Worm (Caenorhabditis elegans) whole organism, L2 larva: ENCODE results near the gene nhr-54.

ENCODE experiments used
- C34F6.9 ChIP-seq: fragments of 150-350 bp; optimal IDR thresholded peaks from 2 replicates; lab custom pipeline; 2014; ENCODE audit warnings: missing biosample characterization, missing genetic modification characterization
- F13H6.1 ChIP-seq: sonication (generic microtip); optimal IDR thresholded peaks from 2 replicates; lab custom pipeline; 2016; ENCODE audit warnings: missing genetic modification characterization, missing compliant biosample characterization
- R02D3.7 ChIP-seq: fragments of 150-350 bp; optimal IDR thresholded peaks from 2 replicates; lab custom pipeline; 2014; ENCODE audit warnings: missing biosample characterization, missing genetic modification characterization
- Y55F3AM.14 ChIP-seq: fragments of 200-800 bp; sonication (Bioruptor generic); optimal IDR thresholded peaks from 2 replicates; lab custom pipeline; 2018; ENCODE audit warnings: mild to moderate bottlenecking, missing genetic modification characterization, missing compliant biosample characterization
- alr-1 ChIP-seq: fragments of 150-350 bp; optimal IDR thresholded peaks from 2 replicates; lab custom pipeline; 2014; ENCODE audit warnings: missing biosample characterization, missing genetic modification characterization
- ama-1 ChIP-seq: fragments of 150-350 bp; optimal IDR thresholded peaks from 2 replicates; lab custom pipeline; 2018; ENCODE audit warnings: inconsistent platforms
- ceh-16 ChIP-seq: fragments of 150-350 bp; optimal IDR thresholded peaks from 2 replicates; lab custom pipeline; 2014; ENCODE audit warnings: missing biosample characterization, missing genetic modification characterization
- ceh-82 ChIP-seq: fragments of 150-350 bp; optimal IDR thresholded peaks from 2 replicates; lab custom pipeline; 2014; ENCODE audit warnings: missing biosample characterization, missing genetic modification characterization
- crh-2 ChIP-seq: sonication (generic microtip); optimal IDR thresholded peaks from 2 replicates; lab custom pipeline; 2017; ENCODE audit warnings: missing biosample characterization, missing genetic modification characterization
- dmd-4 ChIP-seq: sonication (generic microtip); optimal IDR thresholded peaks from 2 replicates; lab custom pipeline; 2017; ENCODE audit warnings: missing biosample characterization, missing genetic modification characterization
- elt-1 ChIP-seq: fragments of 150-350 bp; optimal IDR thresholded peaks from 2 replicates; lab custom pipeline; 2014; ENCODE audit warnings: missing biosample characterization, missing genetic modification characterization
- elt-3 ChIP-seq: sonication (generic microtip); optimal IDR thresholded peaks from 2 replicates; lab custom pipeline; 2017; ENCODE audit warnings: missing biosample characterization, missing genetic modification characterization
- fos-1 ChIP-seq: fragments of 150-350 bp; optimal IDR thresholded peaks from 2 replicates; lab custom pipeline; 2014; ENCODE audit warnings: missing biosample characterization, missing genetic modification characterization
- gmeb-1 ChIP-seq: fragments of 150-350 bp; optimal IDR thresholded peaks from 2 replicates; lab custom pipeline; 2014; ENCODE audit warnings: missing biosample characterization, missing genetic modification characterization
- lin-11 ChIP-seq: fragments of 150-350 bp; sonication (generic microtip); optimal IDR thresholded peaks from 2 replicates; lab custom pipeline; 2014; ENCODE audit warnings: missing biosample characterization, missing genetic modification characterization, inconsistent platforms, mixed read lengths
- mab-5 ChIP-seq: fragments of 150-350 bp; optimal IDR thresholded peaks from 2 replicates; lab custom pipeline; 2014; ENCODE audit warnings: missing biosample characterization, missing genetic modification characterization
- mbf-1 ChIP-seq: sonication (generic microtip); optimal IDR thresholded peaks from 2 replicates; lab custom pipeline; 2017; ENCODE audit warnings: missing biosample characterization, missing genetic modification characterization
- mdl-1 ChIP-seq, 2 experiments: fragments of 150-350 bp in 1 of 2; sonication (generic microtip) in 1 of 2; optimal IDR thresholded peaks; 2 replicates each; lab custom pipeline; 2017; ENCODE audit warnings: missing biosample characterization in 2 of 2, missing genetic modification characterization in 2 of 2
- nhr-10 ChIP-seq: sonication (generic microtip); optimal IDR thresholded peaks from 2 replicates; lab custom pipeline; 2017; ENCODE audit warnings: missing biosample characterization, missing genetic modification characterization
- nhr-21 ChIP-seq: fragments of 150-350 bp; optimal IDR thresholded peaks from 2 replicates; lab custom pipeline; 2014; ENCODE audit warnings: missing biosample characterization, missing genetic modification characterization
- nhr-237 ChIP-seq: fragments of 150-350 bp; optimal IDR thresholded peaks from 2 replicates; lab custom pipeline; 2014; ENCODE audit warnings: missing biosample characterization, missing genetic modification characterization
- nhr-25 ChIP-seq: fragments of 150-350 bp; sonication (generic microtip); optimal IDR thresholded peaks from 3 replicates; lab custom pipeline; 2014; ENCODE audit warnings: missing biosample characterization, missing genetic modification characterization
- nhr-77 ChIP-seq: fragments of 150-350 bp; optimal IDR thresholded peaks from 2 replicates; lab custom pipeline; 2014; ENCODE audit warnings: missing biosample characterization, missing genetic modification characterization
- peb-1 ChIP-seq: fragments of 150-350 bp; optimal IDR thresholded peaks from 2 replicates; lab custom pipeline; 2014; ENCODE audit warnings: missing biosample characterization, missing genetic modification characterization
- sem-4 ChIP-seq: fragments of 150-350 bp; optimal IDR thresholded peaks from 2 replicates; lab custom pipeline; 2014; ENCODE audit warnings: missing biosample characterization, missing genetic modification reagents, missing genetic modification characterization
- sma-3 ChIP-seq: sonication (generic microtip); optimal IDR thresholded peaks from 2 replicates; lab custom pipeline; 2016; ENCODE audit warnings: missing genetic modification reagents, missing genetic modification characterization, missing compliant biosample characterization
- sma-9 ChIP-seq, 2 experiments: fragments of 150-350 bp in 1 of 2; sonication (generic microtip) in 1 of 2; optimal IDR thresholded peaks; 2 replicates each; lab custom pipeline; 2014 to 2016; ENCODE audit warnings: missing genetic modification characterization in 2 of 2, mild to moderate bottlenecking in 1 of 2, missing biosample characterization in 1 of 2, missing compliant biosample characterization in 1 of 2, missing genetic modification reagents in 1 of 2, moderate library complexity in 1 of 2
- snpc-4 ChIP-seq: fragments of 150-350 bp; optimal IDR thresholded peaks from 2 replicates; lab custom pipeline; 2014; ENCODE audit warnings: missing biosample characterization, missing genetic modification characterization
- unc-39 ChIP-seq: fragments of 150-350 bp; optimal IDR thresholded peaks from 2 replicates; lab custom pipeline; 2014; ENCODE audit warnings: missing biosample characterization, missing genetic modification characterization
- unc-55 ChIP-seq: fragments of 150-350 bp; sonication (generic microtip); optimal IDR thresholded peaks from 3 replicates; lab custom pipeline; 2014; ENCODE audit warnings: missing biosample characterization, missing genetic modification reagents, missing genetic modification characterization
- zag-1 ChIP-seq: fragments of 150-350 bp; optimal IDR thresholded peaks from 2 replicates; lab custom pipeline; 2014; ENCODE audit warnings: missing biosample characterization, missing genetic modification characterization
- ztf-1 ChIP-seq: fragments of 200-800 bp; sonication (Bioruptor generic); conservative IDR thresholded peaks from 2 replicates; pipeline ENCODE4 v1.3.6; 2022; ENCODE audit warnings: missing genetic modification characterization, missing compliant biosample characterization
- ztf-11 ChIP-seq: sonication (generic microtip); optimal IDR thresholded peaks from 2 replicates; lab custom pipeline; 2017; ENCODE audit warnings: missing biosample characterization, missing genetic modification characterization
- ztf-4 ChIP-seq: fragments of 150-350 bp; optimal IDR thresholded peaks from 2 replicates; lab custom pipeline; 2014; ENCODE audit warnings: missing biosample characterization, missing genetic modification characterization

nhr-54 gene

ce11 chrV:16536701-16537100 is 31.0 kb upstream of the nhr-54 start, which contains the start of gene Y32B12B.1:
Gene Y32B12B.1, plus strand, starts transcription at chrV:16537001.
- TF ChIP-seq fos-1 (tag; lab: Kevin White, UChicago) (no peak), peb-1 (tag; lab: Kevin White, UChicago) (no peak), ama-1 (lab: Kevin White, UChicago) (no peak), C34F6.9 (no peak), F13H6.1 (tag; lab: Kevin White, UChicago) (no peak), R02D3.7 (tag; lab: Kevin White, UChicago) (no peak), ztf-4 (tag; lab: Kevin White, UChicago) (no peak), sem-4 (tag; lab: Kevin White, UChicago) (no peak)
- TF ChIP-seq, all 48 proteins: peak for 0

ce11 chrV:16535172-16535571 is 29.4 kb upstream of the nhr-54 start, which contains the start of gene Y32B12B.8:
Gene Y32B12B.8, plus strand, starts transcription at chrV:16535472.
- TF ChIP-seq elt-1 (no peak), Y55F3AM.14 (GFP tag; lab: Kevin White, UChicago) (no peak), nhr-237 (tag; lab: Kevin White, UChicago) (no peak)

ce11 chrV:16534000-16534399 is 28.3 kb upstream of the nhr-54 start, which contains the start of gene cpr-2:
Gene cpr-2, minus strand, starts transcription at chrV:16534100.
- TF ChIP-seq sma-9 (GFP tag; optimal IDR thresholded peaks at IDR 0.05; lab: Kevin White, UChicago), result no peak
- no peak for TF ChIP-seq sma-9 (tag; optimal IDR thresholded peaks at IDR 0.05; lab: Kevin White, UChicago)
- TF ChIP-seq nhr-237 (tag; lab: Kevin White, UChicago), result no peak
- no peak for TF ChIP-seq mbf-1 (tag; lab: Kevin White, UChicago)
- TF ChIP-seq nhr-21, result no peak
- TF ChIP-seq ztf-1 (GFP tag; lab: Robert Waterston, UW), result no peak
- no peak for TF ChIP-seq nhr-77 (tag; lab: Kevin White, UChicago)

ce11 chrV:16527796-16528195 is 22.1 kb upstream of the nhr-54 start, which contains the start of gene F36D3.16:
Gene F36D3.16, plus strand, starts transcription at chrV:16528096.
- no peak for TF ChIP-seq dmd-4 (tag; lab: Kevin White, UChicago)
- TF ChIP-seq C34F6.9, result no peak
- no peak for TF ChIP-seq ceh-16 (tag; lab: Kevin White, UChicago)
- TF ChIP-seq gmeb-1 (tag; lab: Kevin White, UChicago), result no peak
- TF ChIP-seq mdl-1 (tag; optimal IDR thresholded peaks at IDR 0.05; lab: Kevin White, UChicago), result no peak
- TF ChIP-seq R02D3.7 (tag; lab: Kevin White, UChicago), result no peak
- no peak for TF ChIP-seq F13H6.1 (tag; lab: Kevin White, UChicago)
- TF ChIP-seq ztf-11 (tag; lab: Kevin White, UChicago), result no peak
- no peak for TF ChIP-seq alr-1
- TF ChIP-seq nhr-10 (tag; lab: Kevin White, UChicago), result no peak
- no peak for TF ChIP-seq elt-3 (tag; lab: Kevin White, UChicago)

- no peak for TF ChIP-seq unc-39 (tag; lab: Kevin White, UChicago)
- TF ChIP-seq unc-55 (GFP tag; lab: Kevin White, UChicago), result no peak
- TF ChIP-seq sma-9 (GFP tag; optimal IDR thresholded peaks at IDR 0.05; lab: Kevin White, UChicago), result no peak
- TF ChIP-seq sma-9 (tag; optimal IDR thresholded peaks at IDR 0.05; lab: Kevin White, UChicago), result no peak
- TF ChIP-seq elt-3 (tag; lab: Kevin White, UChicago), result no peak
- TF ChIP-seq Y55F3AM.14 (GFP tag; lab: Kevin White, UChicago), result no peak
- TF ChIP-seq fos-1 (tag; lab: Kevin White, UChicago), result no peak
- TF ChIP-seq elt-1, result no peak
- TF ChIP-seq mab-5 (tag; lab: Kevin White, UChicago), result no peak
- TF ChIP-seq crh-2 (tag; lab: Kevin White, UChicago), result no peak
- TF ChIP-seq ztf-11 (tag; lab: Kevin White, UChicago), result no peak
- TF ChIP-seq nhr-77 (tag; lab: Kevin White, UChicago), result no peak
- no peak for TF ChIP-seq lin-11 (tag; lab: Kevin White, UChicago)
- TF ChIP-seq alr-1, result no peak
- no peak for TF ChIP-seq ceh-82 (tag; lab: Kevin White, UChicago)
- TF ChIP-seq zag-1 (tag; lab: Kevin White, UChicago), result no peak
- no peak for TF ChIP-seq snpc-4 (tag; lab: Kevin White, UChicago)
- TF ChIP-seq nhr-25, result no peak
- no peak for TF ChIP-seq F13H6.1 (tag; lab: Kevin White, UChicago)
- TF ChIP-seq sma-3 (GFP tag; lab: Kevin White, UChicago), result no peak
Measured at ce11 chrV:16526858-16527257, 21.1 kb upstream of the nhr-54 start, which contains the start of gene F36D3.8. Gene F36D3.8, plus strand, starts transcription at chrV:16527158.
